Worm (Caenorhabditis elegans): ENCODE results near the gene C04E12.2.

Gene C04E12.2

DNA sequence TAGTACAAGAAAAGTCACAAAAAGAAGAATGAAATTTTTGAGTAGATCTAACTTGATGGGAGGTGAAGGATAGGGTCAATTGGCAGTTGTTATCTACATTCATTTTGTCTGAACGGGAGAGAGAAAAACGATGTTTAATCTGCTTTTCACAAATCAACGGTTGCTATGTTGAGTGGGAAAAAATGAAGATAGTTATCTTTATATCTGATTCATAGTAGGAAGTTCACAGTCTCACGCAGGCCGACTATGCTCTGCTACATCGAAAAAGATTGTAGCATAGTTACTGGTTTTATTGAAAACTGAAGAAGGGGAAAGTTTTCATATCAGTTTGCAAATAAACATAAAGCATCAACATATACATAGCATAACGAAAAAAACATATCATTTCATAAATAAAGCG, 12.3 kb upstream of the C04E12.2 start:
- TF ChIP-seq npax-4 (tag; optimal IDR thresholded peaks at IDR 0.05) = no peak
- TF ChIP-seq pax-1 (tag; optimal IDR thresholded peaks at IDR 0.05) = no peak
- no peak for TF ChIP-seq gmeb-2 (tag; optimal IDR thresholded peaks at IDR 0.05)
- no peak for TF ChIP-seq sox-4 (tag; optimal IDR thresholded peaks at IDR 0.05)
- no peak for TF ChIP-seq dve-1 (tag; optimal IDR thresholded peaks at IDR 0.05)
- no peak for TF ChIP-seq ztf-16 (tag; optimal IDR thresholded peaks at IDR 0.05)
- no peak for TF ChIP-seq fkh-6 (tag; optimal IDR thresholded peaks at IDR 0.05)
- no peak for TF ChIP-seq ttx-3 (tag; optimal IDR thresholded peaks at IDR 0.05)
- no peak for TF ChIP-seq hlh-8 (tag; optimal IDR thresholded peaks at IDR 0.05)

DNA sequence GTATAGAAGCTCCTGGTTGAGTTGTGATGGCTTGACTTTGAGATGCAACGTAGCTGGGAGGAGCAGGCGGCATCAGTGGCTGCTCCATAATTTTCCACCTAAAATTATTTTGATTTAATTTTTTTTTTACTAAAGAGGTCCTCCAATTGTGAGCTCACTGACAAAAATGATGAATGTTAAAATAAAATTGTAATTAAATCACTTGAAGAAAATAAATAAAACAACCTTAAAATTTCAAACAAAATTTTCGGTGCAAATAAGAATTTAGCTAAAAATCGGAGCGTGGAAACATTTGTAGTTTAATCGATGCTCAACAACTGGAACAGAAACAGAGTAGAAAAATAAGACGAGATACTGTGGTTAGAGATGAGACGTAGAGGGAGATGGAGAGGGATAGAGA, 10.8 kb upstream of the C04E12.2 start, which contains the start of gene scrm-3:
scrm-3 (minus strand) TSS at position 101 of the 400 bp plus-strand sequence.
- TF ChIP-seq dve-1 (tag; optimal IDR thresholded peaks at IDR 0.05) (no peak), pax-1 (tag; optimal IDR thresholded peaks at IDR 0.05) (no peak), pqm-1 (tag; optimal IDR thresholded peaks at IDR 0.05) (no peak), fax-1 (tag; optimal IDR thresholded peaks at IDR 0.05) (no peak), pat-9 (tag; optimal IDR thresholded peaks at IDR 0.05) (no peak), hlh-30 (tag; optimal IDR thresholded peaks at IDR 0.05; ENCODE audit: insufficient read depth) (no peak), nfya-1 (tag; optimal IDR thresholded peaks at IDR 0.05) (no peak), ceh-31 (tag; optimal IDR thresholded peaks at IDR 0.05) (no peak), ceh-18 (tag; optimal IDR thresholded peaks at IDR 0.05) (no peak), syd-9 (tag; optimal IDR thresholded peaks at IDR 0.05) (no peak), unc-42 (tag; optimal IDR thresholded peaks at IDR 0.05) (no peak), tbx-7 (tag; optimal IDR thresholded peaks at IDR 0.05) (no peak), eyg-1 (tag; optimal IDR thresholded peaks at IDR 0.05) (no peak), ceh-14 (tag; optimal IDR thresholded peaks at IDR 0.05) (no peak), elt-4 (tag; optimal IDR thresholded peaks at IDR 0.05) (no peak), sdc-2 (tag; optimal IDR thresholded peaks at IDR 0.05) (no peak), unc-86 (tag; optimal IDR thresholded peaks at IDR 0.05) (no peak)

DNA sequence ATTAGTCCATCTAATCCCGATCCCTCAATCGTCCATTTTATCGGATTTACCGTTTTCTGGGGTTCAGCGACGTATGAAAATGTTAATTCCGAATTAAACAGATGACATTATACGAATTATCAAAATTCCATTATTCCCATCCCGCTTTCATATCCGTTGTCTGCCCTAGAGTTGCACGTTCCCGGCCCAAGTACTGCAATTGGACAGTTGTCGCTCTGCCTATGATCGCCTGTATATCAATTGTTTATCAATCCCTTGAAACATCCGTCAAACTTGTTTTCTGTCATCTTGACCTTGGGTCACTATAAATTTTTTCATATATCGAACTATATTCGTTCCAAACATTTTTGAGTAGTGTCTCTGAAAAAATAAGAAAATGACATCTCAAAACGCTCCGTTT, 9.6 kb upstream of the C04E12.2 start, which contains the start of gene C04E12.5:
C04E12.5 (plus strand) TSS at position 301 of the 400 bp plus-strand sequence.
- TF ChIP-seq ceh-9 (tag; optimal IDR thresholded peaks at IDR 0.05) (no peak), ref-2 (tag; optimal IDR thresholded peaks at IDR 0.05) (no peak), ceh-45 (GFP tag; IDR thresholded peaks at IDR 0.05) (no peak), gmeb-2 (tag; optimal IDR thresholded peaks at IDR 0.05) (no peak), T23F11.4 (GFP tag; optimal IDR thresholded peaks at IDR 0.05) (no peak), lin-11 (tag; optimal IDR thresholded peaks at IDR 0.05) (no peak), hlh-6 (tag; optimal IDR thresholded peaks at IDR 0.05) (no peak), npax-4 (tag; optimal IDR thresholded peaks at IDR 0.05) (no peak), hlh-30 (tag; optimal IDR thresholded peaks at IDR 0.05; ENCODE audit: insufficient read depth) (no peak), ceh-19 (GFP tag; optimal IDR thresholded peaks at IDR 0.05) (no peak)

DNA sequence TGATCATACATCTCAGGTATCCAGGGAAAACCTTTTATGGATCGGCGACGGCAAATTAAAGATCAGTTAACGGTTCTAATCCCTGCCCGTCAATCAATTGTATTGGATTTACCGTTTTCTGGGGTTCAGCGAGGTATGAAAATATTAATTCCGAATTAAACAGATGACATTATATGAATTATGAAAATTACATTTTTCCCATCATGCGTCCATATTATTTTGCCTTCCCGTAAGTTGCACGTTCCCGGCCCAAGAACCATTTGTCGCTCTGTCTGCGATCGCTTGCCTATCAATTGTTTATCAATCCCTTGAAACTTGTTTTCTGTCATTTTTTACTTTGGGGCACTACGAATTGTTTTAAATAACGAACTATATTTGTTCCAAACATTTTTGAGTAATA, 6.2 kb upstream of the C04E12.2 start:
- TF ChIP-seq nhr-11 (tag; optimal IDR thresholded peaks at IDR 0.05) = no peak
- no peak for TF ChIP-seq lim-6 (tag; optimal IDR thresholded peaks at IDR 0.05)
- no peak for TF ChIP-seq unc-42 (tag; optimal IDR thresholded peaks at IDR 0.05)
- no peak for TF ChIP-seq ama-1 (optimal IDR thresholded peaks at IDR 0.05)
- no peak for TF ChIP-seq lin-11 (tag; optimal IDR thresholded peaks at IDR 0.05)
- TF ChIP-seq pros-1 (tag; optimal IDR thresholded peaks at IDR 0.05) = no peak
- TF ChIP-seq hlh-8 (tag; optimal IDR thresholded peaks at IDR 0.05) = no peak
- TF ChIP-seq ztf-16 (tag; optimal IDR thresholded peaks at IDR 0.05) = no peak
- no peak for TF ChIP-seq odd-2 (tag; optimal IDR thresholded peaks at IDR 0.05)
- no peak for TF ChIP-seq fkh-10 (GFP tag; optimal IDR thresholded peaks at IDR 0.05)
- TF ChIP-seq pha-2 (tag; optimal IDR thresholded peaks at IDR 0.05) = no peak
- TF ChIP-seq unc-86 (tag; optimal IDR thresholded peaks at IDR 0.05) = no peak
- TF ChIP-seq hlh-15 (tag; optimal IDR thresholded peaks at IDR 0.05) = no peak
- TF ChIP-seq unc-3 (GFP tag; conservative IDR thresholded peaks at IDR 0.05) = no peak
- no peak for TF ChIP-seq unc-3 (tag; optimal IDR thresholded peaks at IDR 0.05)
- TF ChIP-seq hlh-6 (tag; optimal IDR thresholded peaks at IDR 0.05) = no peak
- no peak for TF ChIP-seq pax-1 (tag; optimal IDR thresholded peaks at IDR 0.05)
